Fruit fly (Drosophila melanogaster): Measurements from ENCODE around the gene Wdr82.

Gene Wdr82

DNA sequence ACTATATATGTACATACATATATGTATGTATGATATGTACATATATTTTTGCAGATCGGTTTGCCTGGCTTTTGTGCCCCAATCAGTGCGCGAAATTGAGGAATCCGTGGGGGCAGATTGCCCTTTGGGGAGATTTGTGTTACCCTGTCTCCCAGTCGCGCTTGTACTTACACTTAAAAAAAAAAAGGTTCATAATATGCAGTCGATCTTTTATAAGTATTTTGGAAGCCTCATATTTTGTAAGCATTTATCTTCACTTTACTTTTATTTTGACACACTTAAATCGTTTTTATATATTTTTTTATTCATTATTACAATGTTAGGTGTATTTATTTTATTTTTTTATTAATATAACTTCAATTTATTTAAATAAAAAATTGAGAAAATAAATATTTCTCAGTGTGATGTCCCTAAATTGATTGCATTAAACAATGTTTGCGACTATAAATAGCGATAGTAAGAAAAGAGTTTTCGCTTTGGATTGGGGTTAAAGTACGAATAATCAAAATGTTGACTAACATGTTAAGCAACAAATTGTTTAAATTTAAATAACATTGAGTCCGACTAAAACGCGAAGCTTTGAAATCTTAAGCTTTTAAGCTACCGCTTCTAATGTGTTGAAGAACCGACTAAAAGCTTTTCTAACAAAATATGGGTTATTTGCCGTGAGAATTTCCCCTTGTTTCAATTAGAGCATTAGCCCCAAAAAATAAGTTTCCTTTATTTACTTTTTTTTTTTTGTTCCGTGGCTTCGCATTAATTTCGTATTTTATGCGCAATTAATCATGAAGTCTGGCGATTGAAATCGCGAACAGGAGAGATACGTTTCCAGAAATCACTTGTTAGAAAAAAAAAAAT is 47.6 kb upstream of the Wdr82 start:
- TF ChIP-seq en (GFP tag; optimal IDR thresholded peaks at IDR 0.05) = no peak
- TF ChIP-seq cwo (GFP tag; optimal IDR thresholded peaks at IDR 0.05) = peak; percentile 32
- no peak for TF ChIP-seq oc (tag; optimal IDR thresholded peaks at IDR 0.05)
- TF ChIP-seq CG2678 (tag; optimal IDR thresholded peaks at IDR 0.05) = peak; percentile 59
- 0 out of 3 replicates have a peak, but pooled peaks have one; percentile 14 for TF ChIP-seq CG17361 (GFP tag; IDR thresholded peaks at IDR 0.05)
- no peak for TF ChIP-seq zf30C (GFP tag; optimal IDR thresholded peaks at IDR 0.05)
- peak; percentile 55; the same call in 1 of the 2 replicates for TF ChIP-seq vvl (GFP tag; IDR thresholded peaks at IDR 0.05)
- TF ChIP-seq CG17912 (GFP tag; optimal IDR thresholded peaks at IDR 0.05) = no peak
- peak; percentile 33 for TF ChIP-seq Sox102F (GFP tag; optimal IDR thresholded peaks at IDR 0.05)
- TF ChIP-seq CG8924 (tag; optimal IDR thresholded peaks at IDR 0.05) = peak; percentile 19
- TF ChIP-seq CG6765 (GFP tag; optimal IDR thresholded peaks at IDR 0.05) = peak; percentile 3
- TF ChIP-seq CG10366 (GFP tag; IDR thresholded peaks at IDR 0.05) = no peak
- TF ChIP-seq disco-r (GFP tag; optimal IDR thresholded peaks at IDR 0.05) = no peak
- TF ChIP-seq bab2 (GFP tag; optimal IDR thresholded peaks at IDR 0.05) = no peak
- peak; percentile 42 for TF ChIP-seq CG12391 (tag; optimal IDR thresholded peaks at IDR 0.05)
- TF ChIP-seq pita (GFP tag; optimal IDR thresholded peaks at IDR 0.05) = peak; percentile 1
- TF ChIP-seq unpg (GFP tag; optimal IDR thresholded peaks at IDR 0.05) = peak; percentile 31
- TF ChIP-seq CG11085 (GFP tag; IDR thresholded peaks at IDR 0.05) = no peak
- no peak for TF ChIP-seq Fer3 (tag; optimal IDR thresholded peaks at IDR 0.05)
- TF ChIP-seq CG3838 (GFP tag; optimal IDR thresholded peaks at IDR 0.05) = no peak
- TF ChIP-seq CTCF (GFP tag; optimal IDR thresholded peaks at IDR 0.05) = peak; percentile 34
- TF ChIP-seq hkb (optimal IDR thresholded peaks at IDR 0.05) = no peak
- TF ChIP-seq hkb (GFP tag; IDR thresholded peaks at IDR 0.05) = no peak
- TF ChIP-seq Drgx (GFP tag; IDR thresholded peaks at IDR 0.05) = 0 out of 2 replicates have a peak, but pooled peaks have one; percentile 35
- TF ChIP-seq Dp (GFP tag; optimal IDR thresholded peaks at IDR 0.05) = peak; percentile 48
- TF ChIP-seq Chrac-16 (GFP tag; optimal IDR thresholded peaks at IDR 0.05) = no peak
- peak; percentile 41 for TF ChIP-seq CG7839 (tag; optimal IDR thresholded peaks at IDR 0.05)
- TF ChIP-seq CG13424 (tag; optimal IDR thresholded peaks at IDR 0.05) = peak; percentile 41
- no peak for TF ChIP-seq insv (GFP tag; optimal IDR thresholded peaks at IDR 0.05)
- TF ChIP-seq chinmo (GFP tag; IDR thresholded peaks at IDR 0.05; ENCODE audit: partially characterized antibody) = 0 out of 4 replicates have a peak, but pooled peaks have one; percentile 55
- peak; percentile 51 for TF ChIP-seq CG31441 (GFP tag; IDR thresholded peaks at IDR 0.05)
- TF ChIP-seq bcd (GFP tag; optimal IDR thresholded peaks at IDR 0.05) = no peak
- peak; percentile 28; the same call in 1 of the 3 replicates for TF ChIP-seq tgo (GFP tag; IDR thresholded peaks at IDR 0.05)
- TF ChIP-seq Adf1 (GFP tag; IDR thresholded peaks at IDR 0.05) = no peak
- TF ChIP-seq CG15269 (tag; optimal IDR thresholded peaks at IDR 0.05) = peak; percentile 53
- TF ChIP-seq Pdp1 (GFP tag; optimal IDR thresholded peaks at IDR 0.05) = peak in 1 of 2 experiments; percentile 39
- no peak for TF ChIP-seq Dip2 (GFP tag; IDR thresholded peaks at IDR 0.05)
- peak; percentile 1 for TF ChIP-seq tap (tag; optimal IDR thresholded peaks at IDR 0.05)
- TF ChIP-seq nom (GFP tag; optimal IDR thresholded peaks at IDR 0.05) = no peak
- peak; percentile 2 for TF ChIP-seq CG3281 (GFP tag; optimal IDR thresholded peaks at IDR 0.05)
- TF ChIP-seq bowl (GFP tag; IDR thresholded peaks at IDR 0.05) = no peak
- TF ChIP-seq pnt (GFP tag; optimal IDR thresholded peaks at IDR 0.05) = no peak
- peak in 1 of 2 experiments; percentile 63 for TF ChIP-seq Hr51 (GFP tag; optimal IDR thresholded peaks at IDR 0.05)
- peak; percentile 13 for TF ChIP-seq Meics (GFP tag; optimal IDR thresholded peaks at IDR 0.05)
- TF ChIP-seq cg (GFP tag; optimal IDR thresholded peaks at IDR 0.05) = no peak
- peak; percentile 30 for TF ChIP-seq grau (tag; optimal IDR thresholded peaks at IDR 0.05)
- TF ChIP-seq caup (GFP tag; optimal IDR thresholded peaks at IDR 0.05; ENCODE audit: severe bottlenecking) = no peak
- peak; percentile 18 for TF ChIP-seq CG10209 (GFP tag; optimal IDR thresholded peaks at IDR 0.05)

Data from whole organism, embryonic.